ENCODE assay signal across 4 fruit fly cellular contexts in the genomic region with DNA sequence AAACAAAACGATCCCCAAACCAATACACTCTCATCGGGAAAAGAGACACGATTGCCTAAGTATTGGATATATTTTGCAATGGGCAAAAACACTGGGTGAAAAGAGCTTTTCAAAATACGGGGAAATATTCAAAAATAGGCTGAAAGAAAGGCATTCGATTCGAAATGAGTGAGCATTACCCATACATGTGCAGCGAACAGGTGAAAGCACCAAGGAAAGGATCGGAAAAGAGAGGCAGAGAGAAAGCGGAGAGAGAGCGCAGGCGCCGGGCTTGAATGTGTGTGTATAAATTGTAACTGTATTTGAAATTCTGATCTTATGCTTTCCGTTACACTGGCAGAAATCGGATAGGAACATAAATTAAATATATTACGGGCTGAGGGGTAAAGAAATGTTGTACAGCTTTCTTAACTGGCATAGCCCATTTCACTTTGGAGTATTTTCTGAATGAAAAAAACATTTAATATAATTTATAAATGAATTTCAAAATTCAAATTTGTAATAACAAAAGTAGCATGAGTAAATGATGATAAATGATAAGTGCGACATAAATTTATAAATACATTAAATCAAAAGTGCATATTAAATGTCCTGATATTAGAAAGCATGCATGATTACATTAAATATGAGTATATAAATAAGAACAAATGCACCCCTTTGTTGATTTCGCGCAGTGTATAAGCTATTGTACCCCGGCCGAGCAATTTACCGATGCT.
TF ChIP-seq lines count a peak whose summit lies in the region.

No protein-coding gene starts in this region.

TF ChIP-seq in whole organism, embryonic, 481 proteins besides CTCF, POLR2A, EP300 and RAD21 (continued from another document and continues in another):
- TF ChIP-seq mam (GFP tag; optimal IDR thresholded peaks at IDR 0.05; lab: Kevin White, UChicago) (peak; percentile 2), CrebB (tag; optimal IDR thresholded peaks at IDR 0.05; lab: Kevin White, UChicago) (no peak), her (GFP tag; optimal IDR thresholded peaks at IDR 0.05; lab: Kevin White, UChicago) (no peak), ato (GFP tag; IDR thresholded peaks at IDR 0.05; lab: Robert Waterston, UW; ENCODE audit: partially characterized antibody) (no peak), CG7987 (GFP tag; optimal IDR thresholded peaks at IDR 0.05; lab: Kevin White, UChicago) (no peak), NC2β (GFP tag; optimal IDR thresholded peaks at IDR 0.05; lab: Kevin White, UChicago) (no peak), CG11456 (GFP tag; IDR thresholded peaks at IDR 0.05; lab: Robert Waterston, UW) (no peak), gfzf (GFP tag; optimal IDR thresholded peaks at IDR 0.05; lab: Kevin White, UChicago) (no peak), HLHmδ (GFP tag; optimal IDR thresholded peaks at IDR 0.05; lab: Kevin White, UChicago) (no peak), crp (GFP tag; optimal IDR thresholded peaks at IDR 0.05; lab: Kevin White, UChicago) (peak in 1 of 2 experiments; percentile 2), slbo (GFP tag; IDR thresholded peaks at IDR 0.05; lab: Robert Waterston, UW) (peak; percentile 51), hbn (GFP tag; IDR thresholded peaks at IDR 0.05; lab: Robert Waterston, UW; ENCODE audit: partially characterized antibody) (no peak), TFAM (GFP tag; optimal IDR thresholded peaks at IDR 0.05; lab: Kevin White, UChicago) (no peak), CG14014 (GFP tag; IDR thresholded peaks at IDR 0.05; lab: Robert Waterston, UW) (no peak; the same call in 1 of the 2 replicates), zfh1 (GFP tag; IDR thresholded peaks at IDR 0.05; lab: Robert Waterston, UW) (0 out of 3 replicates have a peak, but pooled peaks have one; percentile 46), dm (GFP tag; optimal IDR thresholded peaks at IDR 0.05; lab: Kevin White, UChicago) (no peak), Abd-B (GFP tag; optimal IDR thresholded peaks at IDR 0.05; lab: Kevin White, UChicago) (peak; percentile 65), nau (GFP tag; optimal IDR thresholded peaks at IDR 0.05; lab: Kevin White, UChicago) (peak; percentile 15), CG4820 (GFP tag; optimal IDR thresholded peaks at IDR 0.05; lab: Kevin White, UChicago) (peak; percentile 75), pros (GFP tag; optimal IDR thresholded peaks at IDR 0.05; lab: Kevin White, UChicago) (no peak), CG6654 (GFP tag; optimal IDR thresholded peaks at IDR 0.05; lab: Kevin White, UChicago) (peak; percentile 54), vfl (GFP tag; optimal IDR thresholded peaks at IDR 0.05; lab: Kevin White, UChicago) (no peak), CG14050 (GFP tag; IDR thresholded peaks at IDR 0.05; lab: Robert Waterston, UW) (no peak), ttk (GFP tag; IDR thresholded peaks at IDR 0.05; lab: Robert Waterston, UW) (peak; percentile 63), klu (GFP tag; IDR thresholded peaks at IDR 0.05; lab: Robert Waterston, UW) (no peak), CG3065 (GFP tag; optimal IDR thresholded peaks at IDR 0.05; lab: Kevin White, UChicago) (no peak), Usf (GFP tag; optimal IDR thresholded peaks at IDR 0.05; lab: Kevin White, UChicago) (peak; percentile 59), CG9215 (GFP tag; IDR thresholded peaks at IDR 0.05; lab: Robert Waterston, UW) (no peak; the same call in 1 of the 2 replicates), nerfin-1 (tag; optimal IDR thresholded peaks at IDR 0.05; lab: Kevin White, UChicago) (peak; percentile 69), YL-1 (GFP tag; optimal IDR thresholded peaks at IDR 0.05; lab: Kevin White, UChicago) (peak; percentile 19), BtbVII (GFP tag; optimal IDR thresholded peaks at IDR 0.05; lab: Kevin White, UChicago) (peak; percentile 40)

TF ChIP-seq in whole organism, prepupa, 60 proteins besides CTCF, POLR2A, EP300 and RAD21 (continued from another document and continues in another):
- peak; percentile 72 for TF ChIP-seq cyc (GFP tag; optimal IDR thresholded peaks at IDR 0.05; lab: Kevin White, UChicago)
- peak; percentile 93 for TF ChIP-seq svp (GFP tag; lab: Kevin White, UChicago)
- peak; percentile 7 for TF ChIP-seq vri (GFP tag; optimal IDR thresholded peaks at IDR 0.05; lab: Kevin White, UChicago)
- TF ChIP-seq net (GFP tag; optimal IDR thresholded peaks at IDR 0.05; lab: Kevin White, UChicago), result peak; percentile 52
- TF ChIP-seq Blimp-1 (GFP tag; optimal IDR thresholded peaks at IDR 0.05; lab: Kevin White, UChicago), result peak; percentile 50
- TF ChIP-seq CG34406 (GFP tag; optimal IDR thresholded peaks at IDR 0.05; lab: Kevin White, UChicago), result peak; percentile 76
- no peak for TF ChIP-seq CG1621 (tag; optimal IDR thresholded peaks at IDR 0.05; lab: Kevin White, UChicago)
- TF ChIP-seq CG32006 (GFP tag; optimal IDR thresholded peaks at IDR 0.05; lab: Kevin White, UChicago), result peak; percentile 78
- TF ChIP-seq CG4318 (GFP tag; optimal IDR thresholded peaks at IDR 0.05; lab: Kevin White, UChicago), result peak; percentile 33
- TF ChIP-seq CG11902 (GFP tag; optimal IDR thresholded peaks at IDR 0.05; lab: Kevin White, UChicago), result peak; percentile 39
- TF ChIP-seq Hr39 (GFP tag; optimal IDR thresholded peaks at IDR 0.05; lab: Kevin White, UChicago), result peak; percentile 48
- peak; percentile 57 for TF ChIP-seq Sox14 (GFP tag; optimal IDR thresholded peaks at IDR 0.05; lab: Kevin White, UChicago)
- peak; percentile 48 for TF ChIP-seq CG31627 (GFP tag; optimal IDR thresholded peaks at IDR 0.05; lab: Kevin White, UChicago)
- TF ChIP-seq Gug (GFP tag; IDR thresholded peaks at IDR 0.05; lab: Robert Waterston, UW), result peak; percentile 30; the same call in 1 of the 2 replicates
- peak; percentile 63 for TF ChIP-seq achi (GFP tag; optimal IDR thresholded peaks at IDR 0.05; lab: Kevin White, UChicago)
- peak; percentile 67 for TF ChIP-seq CG6276 (GFP tag; optimal IDR thresholded peaks at IDR 0.05; lab: Kevin White, UChicago)
- peak; percentile 52 for TF ChIP-seq Ets21C (GFP tag; optimal IDR thresholded peaks at IDR 0.05; lab: Kevin White, UChicago)
- no peak for TF ChIP-seq CG16779 (tag; optimal IDR thresholded peaks at IDR 0.05; lab: Kevin White, UChicago)
- TF ChIP-seq CG7368 (GFP tag; optimal IDR thresholded peaks at IDR 0.05; lab: Kevin White, UChicago), result peak; percentile 27
- peak; percentile 73 for TF ChIP-seq Smox (GFP tag; optimal IDR thresholded peaks at IDR 0.05; lab: Kevin White, UChicago)
- peak; percentile 78 for TF ChIP-seq acj6 (GFP tag; optimal IDR thresholded peaks at IDR 0.05; lab: Kevin White, UChicago)
- peak; percentile 5 for TF ChIP-seq Lpt (GFP tag; optimal IDR thresholded peaks at IDR 0.05; lab: Kevin White, UChicago)
- TF ChIP-seq Hr4 (GFP tag; optimal IDR thresholded peaks at IDR 0.05; lab: Kevin White, UChicago), result peak; percentile 67
- TF ChIP-seq fd59A (GFP tag; optimal IDR thresholded peaks at IDR 0.05; lab: Kevin White, UChicago), result no peak
- peak; percentile 54; the same call in 1 of the 2 replicates for TF ChIP-seq CG15336 (GFP tag; IDR thresholded peaks at IDR 0.05; lab: Robert Waterston, UW)
- TF ChIP-seq CG6808 (GFP tag; optimal IDR thresholded peaks at IDR 0.05; lab: Kevin White, UChicago), result peak; percentile 17
- TF ChIP-seq CG6854 (GFP tag; optimal IDR thresholded peaks at IDR 0.05; lab: Kevin White, UChicago), result peak; percentile 11
- peak; percentile 54 for TF ChIP-seq CG8319 (GFP tag; optimal IDR thresholded peaks at IDR 0.05; lab: Kevin White, UChicago)
- peak; percentile 4 to 33 for TF ChIP-seq ss (GFP tag; optimal IDR thresholded peaks at IDR 0.05; lab: Kevin White, UChicago)
- TF ChIP-seq lz (GFP tag; optimal IDR thresholded peaks at IDR 0.05; lab: Kevin White, UChicago), result peak; percentile 76
- TF ChIP-seq CG11762 (GFP tag; optimal IDR thresholded peaks at IDR 0.05; lab: Kevin White, UChicago; ENCODE audit: insufficient read depth), result peak; percentile 9

TF ChIP-seq in whole organism, pupa, 21 proteins besides CTCF, POLR2A, EP300 and RAD21 (continued from another document):
- peak; percentile 54 for TF ChIP-seq CG8159 (tag; optimal IDR thresholded peaks at IDR 0.05; lab: Kevin White, UChicago)

TF ChIP-seq in whole organism, wandering third instar larva, 38 proteins besides CTCF, POLR2A, EP300 and RAD21 (continued from another document):
- TF ChIP-seq fru (GFP tag; optimal IDR thresholded peaks at IDR 0.05; lab: Kevin White, UChicago), result peak; percentile 65
- no peak for TF ChIP-seq dsf (GFP tag; optimal IDR thresholded peaks at IDR 0.05; lab: Kevin White, UChicago; ENCODE audit: borderline replicate concordance)
- TF ChIP-seq Hr83 (GFP tag; optimal IDR thresholded peaks at IDR 0.05; lab: Kevin White, UChicago; ENCODE audit: poor library complexity, severe bottlenecking), result no peak
- TF ChIP-seq dmrt93B (GFP tag; optimal IDR thresholded peaks at IDR 0.05; lab: Kevin White, UChicago), result peak; percentile 51
- TF ChIP-seq HLH106 (tag; optimal IDR thresholded peaks at IDR 0.05; lab: Kevin White, UChicago), result peak; percentile 66
- TF ChIP-seq N (GFP tag; optimal IDR thresholded peaks at IDR 0.05; lab: Kevin White, UChicago), result no peak
- TF ChIP-seq CG32264 (GFP tag; optimal IDR thresholded peaks at IDR 0.05; lab: Kevin White, UChicago), result no peak
- TF ChIP-seq sv (GFP tag; optimal IDR thresholded peaks at IDR 0.05; lab: Kevin White, UChicago), result peak; percentile 20
- no peak for TF ChIP-seq brk (GFP tag; optimal IDR thresholded peaks at IDR 0.05; lab: Kevin White, UChicago)
- TF ChIP-seq Vsx2 (GFP tag; optimal IDR thresholded peaks at IDR 0.05; lab: Kevin White, UChicago; ENCODE audit: partially characterized antibody), result no peak
- no peak for TF ChIP-seq dl (GFP tag; optimal IDR thresholded peaks at IDR 0.05; lab: Kevin White, UChicago; ENCODE audit: insufficient read depth in 1 of 2, partially characterized antibody in 2 of 2)
- no peak for TF ChIP-seq CrebA (GFP tag; optimal IDR thresholded peaks at IDR 0.05; lab: Kevin White, UChicago; ENCODE audit: borderline replicate concordance)
- TF ChIP-seq foxo (GFP tag; optimal IDR thresholded peaks at IDR 0.05; lab: Kevin White, UChicago), result peak in 1 of 2 experiments; percentile 63
- peak; percentile 34 for TF ChIP-seq ey (GFP tag; optimal IDR thresholded peaks at IDR 0.05; lab: Kevin White, UChicago)
- no peak for TF ChIP-seq pan (optimal IDR thresholded peaks at IDR 0.05; lab: Kevin White, UChicago)
- TF ChIP-seq Mio (GFP tag; optimal IDR thresholded peaks at IDR 0.05; lab: Kevin White, UChicago), result no peak
TF ChIP-seq in whole organism, wandering third instar larva: peak in this region for 15.
